Fruit fly (Drosophila melanogaster) whole organism, embryonic: ENCODE measurements around the gene CG33966.

Experiments used
- CG31365 ChIP-seq: fragments of 200-800 bp; sonication (Bioruptor generic); optimal IDR thresholded peaks from 2 replicates; lab custom pipeline; 2018; ENCODE audit warnings: missing biosample characterization, mild to moderate bottlenecking, missing genetic modification characterization
- CG42726 ChIP-seq: fragments of 200-800 bp; sonication (Bioruptor generic); IDR thresholded peaks from 2 replicates; pipeline ENCODE4 v1.3.6; 2022; ENCODE audit warnings: missing biosample characterization, missing genetic modification characterization; ENCODE audit not compliant: partially characterized antibody
- shn ChIP-seq: fragments of 200-800 bp; sonication (Bioruptor generic); optimal IDR thresholded peaks from 3 replicates; lab custom pipeline; 2016; ENCODE audit warnings: missing biosample characterization, missing genetic modification characterization

DNA sequence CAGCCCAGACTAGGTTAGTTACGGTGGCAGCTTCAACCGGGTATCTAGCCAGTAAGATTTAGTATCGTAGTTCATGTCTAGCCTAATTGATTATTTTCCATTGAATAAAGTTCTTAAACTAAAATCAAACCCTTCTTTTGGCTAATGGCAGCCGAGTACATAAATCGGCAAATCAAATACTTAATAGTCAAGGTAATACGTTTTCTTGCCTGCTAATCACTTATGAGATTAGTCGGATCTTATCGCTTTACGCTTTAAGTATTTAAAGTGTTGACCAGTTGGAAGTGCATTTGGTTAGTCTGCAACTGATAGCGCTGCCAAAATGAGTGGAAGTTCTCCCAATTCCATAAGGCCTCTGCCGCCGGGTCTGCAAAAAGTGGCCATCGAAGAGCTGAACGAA is 1.3 kb upstream of the CG33966 start, which contains the start of gene CG33965:
- TF ChIP-seq CG31365 (tag; lab: Kevin White, UChicago) (no peak), CG42726 (GFP tag; lab: Robert Waterston, UW) (no peak), shn (GFP tag; lab: Kevin White, UChicago) (no peak)
